Fruit fly (Drosophila melanogaster): ENCODE measurements around the gene CG34248.

- TF ChIP-seq pan (optimal IDR thresholded peaks at IDR 0.05) (no peak), CG8478 (optimal IDR thresholded peaks at IDR 0.05) (no peak), usp (GFP tag; optimal IDR thresholded peaks at IDR 0.05) (no peak), psq (optimal IDR thresholded peaks at IDR 0.05) (no peak)
Observed at dm6 chr3L:16233850-16234494, 36.7 kb downstream of the CG34248 start.

All from whole organism.